Fruit fly (Drosophila melanogaster) whole organism, embryonic: ENCODE measurements around the gene CG7295.

Experiments used
- B-H2 ChIP-seq: fragments of 200-800 bp; sonication (Bioruptor generic); optimal IDR thresholded peaks from 2 replicates; lab custom pipeline; 2018; ENCODE audit warnings: missing biosample characterization, mild to moderate bottlenecking, missing genetic modification characterization
- CG10565 ChIP-seq: fragments of 200-800 bp; sonication (Bioruptor generic); optimal IDR thresholded peaks from 3 replicates; lab custom pipeline; 2016; ENCODE audit warnings: missing biosample characterization, mild to moderate bottlenecking, missing genetic modification characterization
- CG12155 ChIP-seq: fragments of 200-800 bp; sonication (Bioruptor generic); optimal IDR thresholded peaks from 3 replicates; lab custom pipeline; 2016; ENCODE audit warnings: missing biosample characterization, missing genetic modification characterization
- CG12299 ChIP-seq: fragments of 200-800 bp; sonication (Bioruptor generic); optimal IDR thresholded peaks from 2 replicates; lab custom pipeline; 2018; ENCODE audit warnings: missing biosample characterization, mild to moderate bottlenecking, missing genetic modification characterization
- CG14667 ChIP-seq: fragments of 200-800 bp; sonication (Bioruptor generic); IDR thresholded peaks from 2 replicates; pipeline ENCODE4 v1.3.6; 2022; ENCODE audit warnings: missing biosample characterization, missing genetic modification characterization
- CG15011 ChIP-seq: fragments of 200-800 bp; sonication (Bioruptor generic); optimal IDR thresholded peaks from 3 replicates; lab custom pipeline; 2018; ENCODE audit warnings: missing biosample characterization, mild to moderate bottlenecking, missing genetic modification characterization
- CG15601 ChIP-seq: fragments of 200-800 bp; sonication (Bioruptor generic); optimal IDR thresholded peaks from 3 replicates; lab custom pipeline; 2019; ENCODE audit warnings: missing biosample characterization, mild to moderate bottlenecking, missing genetic modification characterization, moderate library complexity
- CG15696 ChIP-seq: fragments of 200-800 bp; sonication (Bioruptor generic); optimal IDR thresholded peaks from 2 replicates; lab custom pipeline; 2019; ENCODE audit warnings: missing biosample characterization, mild to moderate bottlenecking, missing genetic modification characterization, moderate library complexity
- CG1602 ChIP-seq: fragments of 200-800 bp; sonication (Bioruptor generic); optimal IDR thresholded peaks from 3 replicates; lab custom pipeline; 2016; ENCODE audit warnings: missing biosample characterization, missing genetic modification characterization
- CG16813 ChIP-seq: fragments of 200-800 bp; sonication (Bioruptor generic); IDR thresholded peaks from 3 replicates; pipeline ENCODE4 v1.3.6; 2022; ENCODE audit warnings: missing biosample characterization, missing genetic modification characterization; ENCODE audit not compliant: partially characterized antibody
- CG30403 ChIP-seq: fragments of 200-800 bp; sonication (Bioruptor generic); optimal IDR thresholded peaks from 3 replicates; lab custom pipeline; 2016; ENCODE audit warnings: missing biosample characterization, missing genetic modification characterization
- CG31365 ChIP-seq: fragments of 200-800 bp; sonication (Bioruptor generic); optimal IDR thresholded peaks from 2 replicates; lab custom pipeline; 2018; ENCODE audit warnings: missing biosample characterization, mild to moderate bottlenecking, missing genetic modification characterization
- CG34376 ChIP-seq: fragments of 200-800 bp; sonication (Bioruptor generic); optimal IDR thresholded peaks from 2 replicates; lab custom pipeline; 2018; ENCODE audit warnings: missing biosample characterization, mild to moderate bottlenecking, missing genetic modification characterization
- CG3995 ChIP-seq: fragments of 200-800 bp; sonication (Bioruptor generic); optimal IDR thresholded peaks from 3 replicates; lab custom pipeline; 2016; ENCODE audit warnings: missing biosample characterization, missing genetic modification characterization
- CG43689 ChIP-seq: fragments of 200-800 bp; sonication (Bioruptor generic); IDR thresholded peaks from 2 replicates; pipeline ENCODE4 v1.3.6; 2022; ENCODE audit warnings: missing biosample characterization, missing genetic modification characterization
- CG6791 ChIP-seq: fragments of 200-800 bp; sonication (Bioruptor generic); IDR thresholded peaks from 3 replicates; pipeline ENCODE4 v1.3.6; 2022; ENCODE audit warnings: missing biosample characterization, missing genetic modification characterization; ENCODE audit not compliant: partially characterized antibody
- CG6813 ChIP-seq: fragments of 200-800 bp; sonication (Bioruptor generic); optimal IDR thresholded peaks from 2 replicates; lab custom pipeline; 2017; ENCODE audit warnings: missing biosample characterization, missing genetic modification characterization, mild to moderate bottlenecking, moderate library complexity, missing genetic modification reagents
- CG7745 ChIP-seq: fragments of 200-800 bp; sonication (Bioruptor generic); optimal IDR thresholded peaks from 2 replicates; lab custom pipeline; 2018; ENCODE audit warnings: missing biosample characterization, mild to moderate bottlenecking, missing genetic modification characterization, moderate library complexity
- CG8281 ChIP-seq: fragments of 200-800 bp; sonication (Bioruptor generic); optimal IDR thresholded peaks from 2 replicates; lab custom pipeline; 2018; ENCODE audit warnings: missing biosample characterization, mild to moderate bottlenecking, missing genetic modification characterization, moderate library complexity
- CG8290 ChIP-seq, 3 experiments: fragments of 200-800 bp; sonication (Bioruptor generic); optimal IDR thresholded peaks; 2 replicates each; lab custom pipeline; 2016 to 2019; ENCODE audit warnings: missing biosample characterization in 3 of 3, missing genetic modification characterization in 3 of 3, mild to moderate bottlenecking in 2 of 3, moderate library complexity in 1 of 3
- Camta ChIP-seq: fragments of 200-800 bp; sonication (Bioruptor generic); optimal IDR thresholded peaks from 2 replicates; lab custom pipeline; 2016; ENCODE audit warnings: missing biosample characterization, missing genetic modification characterization
- Chrac-16 ChIP-seq: fragments of 200-800 bp; sonication (Bioruptor generic); optimal IDR thresholded peaks from 3 replicates; lab custom pipeline; 2016; ENCODE audit warnings: missing biosample characterization, missing genetic modification characterization
- Dref ChIP-seq: fragments of 200-800 bp; sonication (Bioruptor generic); IDR thresholded peaks from 2 replicates; pipeline ENCODE4 v1.3.6; 2022; ENCODE audit warnings: missing biosample characterization, missing genetic modification characterization
- Hmx ChIP-seq: fragments of 200-800 bp; sonication (Bioruptor generic); optimal IDR thresholded peaks from 2 replicates; lab custom pipeline; 2016; ENCODE audit warnings: missing biosample characterization, missing genetic modification characterization
- Hr39 ChIP-seq: fragments of >200 bp; optimal IDR thresholded peaks from 2 replicates; lab custom pipeline; 2017
- Hr78 ChIP-seq, 2 experiments: fragments of 200-800 bp in 1 of 2; fragments of >200 bp in 1 of 2; sonication (Bioruptor generic) in 1 of 2; optimal IDR thresholded peaks; 2 replicates each; lab custom pipeline; 2017 to 2019; ENCODE audit warnings: missing biosample characterization in 2 of 2, missing genetic modification characterization in 2 of 2, mild to moderate bottlenecking in 1 of 2, moderate library complexity in 1 of 2
- Lim3 ChIP-seq: fragments of 200-800 bp; sonication (Bioruptor generic); IDR thresholded peaks from 2 replicates; pipeline ENCODE4 v1.3.6; 2022; ENCODE audit warnings: missing biosample characterization, missing genetic modification characterization
- NK7.1 ChIP-seq: fragments of 200-800 bp; sonication (Bioruptor generic); optimal IDR thresholded peaks from 3 replicates; lab custom pipeline; 2016; ENCODE audit warnings: missing biosample characterization, missing genetic modification characterization
- ab ChIP-seq: fragments of 200-800 bp; sonication (Bioruptor generic); optimal IDR thresholded peaks from 2 replicates; lab custom pipeline; 2016; ENCODE audit warnings: missing biosample characterization, missing genetic modification characterization
- ase ChIP-seq: fragments of 200-800 bp; sonication (Bioruptor generic); IDR thresholded peaks from 3 replicates; pipeline ENCODE4 v1.3.6; 2022; ENCODE audit warnings: missing biosample characterization, missing genetic modification characterization
- cg ChIP-seq: fragments of 200-800 bp; sonication (Bioruptor generic); optimal IDR thresholded peaks from 3 replicates; lab custom pipeline; 2019; ENCODE audit warnings: missing biosample characterization, mild to moderate bottlenecking, missing genetic modification characterization, moderate library complexity
- dimm ChIP-seq: fragments of 200-800 bp; sonication (Bioruptor generic); IDR thresholded peaks from 2 replicates; pipeline ENCODE4 v1.3.6; 2022; ENCODE audit warnings: missing biosample characterization, missing genetic modification characterization
- dm ChIP-seq: fragments of 200-800 bp; sonication (Bioruptor generic); optimal IDR thresholded peaks from 3 replicates; lab custom pipeline; 2016; ENCODE audit warnings: missing biosample characterization, missing genetic modification characterization
- dpn ChIP-seq, 2 experiments: fragments of 200-800 bp; sonication (Bioruptor generic); optimal IDR thresholded peaks; 3 replicates each; lab custom pipeline; 2016; ENCODE audit warnings: missing biosample characterization in 2 of 2, missing genetic modification characterization in 2 of 2
- ftz-f1 ChIP-seq: fragments of 200-800 bp; sonication (Bioruptor generic); optimal IDR thresholded peaks from 2 replicates; lab custom pipeline; 2016; ENCODE audit warnings: missing biosample characterization, missing genetic modification characterization
- lab ChIP-seq: fragments of 200-800 bp; sonication (Bioruptor generic); optimal IDR thresholded peaks from 3 replicates; lab custom pipeline; 2017; ENCODE audit warnings: missing biosample characterization, missing genetic modification characterization, mild to moderate bottlenecking, moderate library complexity, missing genetic modification reagents
- lola ChIP-seq, 3 experiments: fragments of >200 bp in 2 of 3; fragments of 200-800 bp in 1 of 3; sonication (Bioruptor generic) in 1 of 3; optimal IDR thresholded peaks; 2 replicates each; lab custom pipeline; 2017 to 2019; ENCODE audit warnings: missing biosample characterization in 3 of 3, missing genetic modification characterization in 3 of 3, mild to moderate bottlenecking in 1 of 3, moderate library complexity in 1 of 3
- nom ChIP-seq: fragments of 200-800 bp; sonication (Bioruptor generic); optimal IDR thresholded peaks from 2 replicates; lab custom pipeline; 2017; ENCODE audit warnings: missing biosample characterization, missing genetic modification characterization, mild to moderate bottlenecking, moderate library complexity, missing genetic modification reagents
- pho ChIP-seq: fragments of 200-800 bp; sonication (Bioruptor generic); optimal IDR thresholded peaks from 2 replicates; lab custom pipeline; 2016; ENCODE audit warnings: missing biosample characterization, missing genetic modification characterization
- pros ChIP-seq: fragments of 200-800 bp; sonication (Bioruptor generic); optimal IDR thresholded peaks from 3 replicates; lab custom pipeline; 2019; ENCODE audit warnings: missing biosample characterization, mild to moderate bottlenecking, missing genetic modification characterization, moderate library complexity
- sisA ChIP-seq: fragments of 200-800 bp; sonication (Bioruptor generic); IDR thresholded peaks from 2 replicates; pipeline ENCODE4 v1.3.6; 2022; ENCODE audit warnings: missing biosample characterization, missing genetic modification characterization
- slp2 ChIP-seq: fragments of 200-800 bp; sonication (Bioruptor generic); optimal IDR thresholded peaks from 2 replicates; lab custom pipeline; 2016; ENCODE audit warnings: missing biosample characterization, missing genetic modification characterization
- tin ChIP-seq: fragments of 200-800 bp; sonication (Bioruptor generic); optimal IDR thresholded peaks from 3 replicates; lab custom pipeline; 2016; ENCODE audit warnings: missing biosample characterization, missing genetic modification characterization
- tll ChIP-seq, 2 experiments: fragments of 200-800 bp in 1 of 2; fragments of >200 bp in 1 of 2; sonication (Bioruptor generic) in 1 of 2; optimal IDR thresholded peaks; 2 replicates each; lab custom pipeline; 2017 to 2019; ENCODE audit warnings: missing biosample characterization in 2 of 2, missing genetic modification characterization in 2 of 2, mild to moderate bottlenecking in 1 of 2, moderate library complexity in 1 of 2
- zen2 ChIP-seq: fragments of 200-800 bp; sonication (Bioruptor generic); IDR thresholded peaks from 3 replicates; pipeline ENCODE4 v1.3.6; 2022; ENCODE audit warnings: missing biosample characterization, missing genetic modification characterization; ENCODE audit not compliant: partially characterized antibody
- zfh1 ChIP-seq: fragments of 200-800 bp; sonication (Bioruptor generic); IDR thresholded peaks from 3 replicates; pipeline ENCODE4 v1.3.6; 2022; ENCODE audit warnings: missing biosample characterization, missing genetic modification characterization

The CG7295 gene

DNA sequence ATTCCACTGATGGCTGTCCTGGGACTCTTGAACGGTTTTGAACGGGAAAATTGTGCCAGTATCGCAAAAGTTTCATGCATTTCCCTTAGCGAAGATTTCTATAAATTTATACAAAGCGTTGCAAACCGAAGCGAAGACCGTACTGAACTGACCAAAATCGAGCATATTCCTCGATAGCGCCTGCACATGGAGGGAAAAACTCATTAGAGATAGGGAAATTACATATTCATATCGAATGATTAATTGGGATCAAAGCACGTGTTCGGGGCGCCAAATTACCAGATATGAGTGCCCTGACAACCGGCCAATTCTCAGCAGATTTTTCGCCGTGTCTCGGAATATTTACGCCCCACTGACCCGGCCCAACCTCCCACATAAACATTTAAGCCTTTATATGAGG, 11.8 kb downstream of the CG7295 start, which contains the start of gene CG31663:
Gene CG31663, minus strand, starts transcription at position 101 of the 400 bp plus-strand sequence.
- TF ChIP-seq ftz-f1, result no peak
- TF ChIP-seq lab (GFP tag; lab: Kevin White, UChicago), result peak; percentile 41
- no peak for TF ChIP-seq nom (GFP tag; lab: Kevin White, UChicago)
- TF ChIP-seq zen2 (GFP tag; lab: Robert Waterston, UW), result no peak
- TF ChIP-seq zfh1 (GFP tag; lab: Robert Waterston, UW), result no peak

DNA sequence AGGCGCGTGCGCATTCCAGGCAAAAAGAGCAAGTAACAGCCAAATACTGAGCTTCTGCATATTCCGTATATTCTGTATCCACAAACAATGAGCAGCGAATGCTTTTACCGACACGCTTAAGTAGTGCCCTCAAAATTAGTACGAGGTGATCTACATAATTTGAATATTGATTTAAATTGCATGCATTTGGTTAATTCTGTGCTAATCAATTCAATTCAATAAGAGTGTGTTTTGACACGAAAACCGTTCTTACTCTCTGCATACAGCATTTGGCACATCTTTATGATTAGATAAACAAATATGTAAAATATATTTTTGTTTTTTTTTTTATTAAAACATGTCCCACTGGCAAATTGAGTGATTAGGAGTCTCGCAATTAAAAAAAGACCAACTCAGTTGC, 13.5 kb downstream of the CG7295 start, which contains the start of gene CG15358:
Gene CG15358, minus strand, starts transcription at position 101 of the 400 bp plus-strand sequence.
- TF ChIP-seq CG6813 (GFP tag; lab: Kevin White, UChicago), result no peak
- no peak for TF ChIP-seq tll (GFP tag; optimal IDR thresholded peaks at IDR 0.05; lab: Kevin White, UChicago)
- TF ChIP-seq Camta (GFP tag; lab: Kevin White, UChicago), result no peak
- no peak for TF ChIP-seq CG8290 (GFP tag; optimal IDR thresholded peaks at IDR 0.05; lab: Kevin White, UChicago)
- TF ChIP-seq CG8290 (tag; optimal IDR thresholded peaks at IDR 0.05; lab: Kevin White, UChicago), result no peak
- no peak for TF ChIP-seq CG15011
- no peak for TF ChIP-seq pho (GFP tag; lab: Kevin White, UChicago)
- no peak for TF ChIP-seq pros
- TF ChIP-seq dimm (GFP tag; lab: Robert Waterston, UW), result no peak
- TF ChIP-seq NK7.1 (GFP tag; lab: Kevin White, UChicago), result no peak
- TF ChIP-seq dm (GFP tag; lab: Kevin White, UChicago), result no peak
- TF ChIP-seq CG6791 (GFP tag; lab: Robert Waterston, UW), result no peak
- TF ChIP-seq Dref (GFP tag; lab: Robert Waterston, UW), result no peak
- TF ChIP-seq ase (GFP tag; lab: Robert Waterston, UW), result no peak
- no peak for TF ChIP-seq ab (GFP tag; lab: Kevin White, UChicago)
- TF ChIP-seq CG12299 (tag; lab: Kevin White, UChicago), result no peak

DNA sequence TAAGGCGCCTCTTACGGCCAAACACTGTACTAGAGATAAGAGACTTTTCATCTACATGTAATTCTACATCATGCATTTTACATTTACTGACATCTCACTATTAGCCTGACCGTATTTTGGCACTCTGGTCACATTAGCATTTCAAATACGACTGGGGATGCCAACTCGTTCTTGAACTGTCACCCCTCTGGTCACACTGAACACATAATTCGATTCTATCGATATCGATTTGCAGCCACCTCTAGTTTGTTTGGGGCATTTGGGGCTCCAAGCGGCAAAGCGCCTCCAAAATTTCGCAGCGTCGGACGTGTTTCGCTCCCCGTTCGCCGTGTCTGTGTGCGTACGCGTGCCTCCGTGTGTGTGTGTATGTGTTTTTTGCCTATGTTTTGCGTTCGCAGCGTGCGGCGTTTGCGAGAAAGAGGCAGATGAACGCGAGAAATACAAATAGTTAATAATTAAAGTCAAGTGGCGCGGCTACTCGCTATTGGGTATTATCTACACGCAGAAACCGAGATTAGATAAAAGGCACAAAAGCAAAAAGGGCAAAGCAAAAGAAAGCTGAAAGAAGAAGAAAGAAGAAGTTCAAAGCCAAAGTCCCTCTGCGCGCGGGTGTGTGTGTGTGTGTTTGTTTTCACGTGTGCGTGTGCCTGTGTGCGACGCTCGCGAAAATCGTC, 14.9 kb downstream of the CG7295 start, which contains the start of gene Wdr62:
Gene Wdr62, plus strand, starts transcription at position 214 of the 674 bp plus-strand sequence.
- TF ChIP-seq slp2 (GFP tag; lab: Kevin White, UChicago) (peak; percentile 3), CG31365 (tag; lab: Kevin White, UChicago) (peak; percentile 42), lola (GFP tag; optimal IDR thresholded peaks at IDR 0.05; lab: Kevin White, UChicago) (peak in 1 of 3 experiments; percentile 55), Hr39 (lab: Kevin White, UChicago) (no peak), CG8281 (tag; lab: Kevin White, UChicago) (no peak), CG7745 (peak; percentile 2), CG15696 (tag; lab: Kevin White, UChicago) (peak; percentile 20), dpn (GFP tag; optimal IDR thresholded peaks at IDR 0.05; lab: Kevin White, UChicago) (peak; percentile 58 to 63), CG1602 (peak; percentile 24), Chrac-16 (GFP tag; lab: Kevin White, UChicago) (no peak), Lim3 (no peak), tin (GFP tag; lab: Kevin White, UChicago) (peak; percentile 3), CG30403 (peak; percentile 30), CG43689 (GFP tag; lab: Robert Waterston, UW) (no peak), CG10565 (GFP tag; lab: Kevin White, UChicago) (no peak), CG15601 (tag; lab: Kevin White, UChicago) (peak; percentile 56), cg (peak; percentile 96), sisA (GFP tag; lab: Robert Waterston, UW) (0 out of 2 replicates have a peak, but pooled peaks have one; percentile 11), Hmx (GFP tag; lab: Kevin White, UChicago) (no peak), CG3995 (GFP tag; lab: Kevin White, UChicago) (no peak), Hr78 (GFP tag; optimal IDR thresholded peaks at IDR 0.05; lab: Kevin White, UChicago) (peak in 1 of 2 experiments; percentile 49), CG34376 (GFP tag; lab: Kevin White, UChicago) (peak; percentile 83), CG16813 (GFP tag; lab: Robert Waterston, UW) (peak; percentile 63), CG14667 (GFP tag; lab: Robert Waterston, UW) (no peak), B-H2 (GFP tag; lab: Kevin White, UChicago) (peak; percentile 54), CG12155 (peak; percentile 70)
